Fruit fly (Drosophila melanogaster) whole organism, prepupa: Measurements from ENCODE around the gene sud1.

Source experiments
- Blimp-1 ChIP-seq: fragments of 200-800 bp; sonication (Bioruptor generic); optimal IDR thresholded peaks from 3 replicates; lab custom pipeline; 2017; ENCODE audit warnings: missing biosample characterization, missing genetic modification characterization, mild to moderate bottlenecking, moderate library complexity, missing genetic modification reagents
- CG10631 ChIP-seq: fragments of 200-800 bp; sonication (Bioruptor generic); optimal IDR thresholded peaks from 2 replicates; lab custom pipeline; 2016; ENCODE audit warnings: missing biosample characterization, missing genetic modification characterization
- CG11294 ChIP-seq: fragments of 200-800 bp; sonication (Bioruptor generic); IDR thresholded peaks from 2 replicates; pipeline ENCODE4 v1.3.6; 2022; ENCODE audit warnings: missing biosample characterization, missing genetic modification characterization
- CG15336 ChIP-seq: fragments of 200-800 bp; sonication (Bioruptor generic); IDR thresholded peaks from 2 replicates; pipeline ENCODE4 v1.3.6; 2022; ENCODE audit warnings: missing biosample characterization, missing genetic modification characterization
- CG7368 ChIP-seq: fragments of 200-800 bp; sonication (Bioruptor generic); optimal IDR thresholded peaks from 3 replicates; lab custom pipeline; 2016; ENCODE audit warnings: missing biosample characterization, missing genetic modification characterization
- CG8119 ChIP-seq: fragments of 200-800 bp; sonication (Bioruptor generic); IDR thresholded peaks from 3 replicates; pipeline ENCODE4 v1.3.6; 2022; ENCODE audit warnings: missing biosample characterization, missing genetic modification characterization
- CG8319 ChIP-seq: fragments of 200-800 bp; sonication (Bioruptor generic); optimal IDR thresholded peaks from 3 replicates; lab custom pipeline; 2016; ENCODE audit warnings: missing biosample characterization, missing genetic modification characterization
- Eip75B ChIP-seq: fragments of 200-800 bp; sonication (Bioruptor generic); optimal IDR thresholded peaks from 3 replicates; lab custom pipeline; 2016; ENCODE audit warnings: missing biosample characterization, missing genetic modification characterization
- Hr39 ChIP-seq: fragments of 200-800 bp; sonication (Bioruptor generic); optimal IDR thresholded peaks from 2 replicates; lab custom pipeline; 2016; ENCODE audit warnings: missing biosample characterization, missing genetic modification characterization
- Sox14 ChIP-seq: fragments of 200-800 bp; sonication (Bioruptor generic); optimal IDR thresholded peaks from 3 replicates; lab custom pipeline; 2016; ENCODE audit warnings: missing biosample characterization, missing genetic modification characterization
- dac ChIP-seq: fragments of 200-800 bp; sonication (Bioruptor generic); optimal IDR thresholded peaks from 2 replicates; lab custom pipeline; 2017; ENCODE audit warnings: missing biosample characterization, mild to moderate bottlenecking, missing genetic modification characterization
- fkh ChIP-seq: fragments of 200-800 bp; sonication (Bioruptor generic); optimal IDR thresholded peaks from 3 replicates; lab custom pipeline; 2017; ENCODE audit warnings: missing biosample characterization, mild to moderate bottlenecking, missing genetic modification characterization, moderate library complexity
- net ChIP-seq: fragments of 200-800 bp; sonication (Bioruptor generic); optimal IDR thresholded peaks from 3 replicates; lab custom pipeline; 2016; ENCODE audit warnings: missing biosample characterization, missing genetic modification characterization

DNA sequence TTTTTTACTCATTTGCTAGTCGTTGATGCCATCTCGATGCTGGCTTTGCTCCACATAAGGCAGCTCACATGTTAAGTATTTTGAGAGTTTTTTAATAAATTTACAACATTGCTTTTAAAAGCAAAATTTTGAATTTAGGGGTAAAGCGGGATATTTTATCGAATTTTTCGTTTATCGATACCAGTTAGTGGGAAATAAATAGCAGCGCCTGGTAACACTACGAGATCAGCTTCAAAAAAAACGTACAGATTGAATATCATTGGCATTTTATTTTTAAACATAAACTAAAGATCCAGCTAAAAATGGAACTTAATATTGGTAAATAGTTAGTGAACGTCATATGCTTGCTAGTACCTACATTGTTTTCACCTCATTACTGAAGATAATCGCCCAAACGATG, 4.6 kb upstream of the sud1 start, which contains the start of gene Mink:
- TF ChIP-seq CG8119 (GFP tag; lab: Robert Waterston, UW): no peak
- TF ChIP-seq CG7368 (GFP tag; lab: Kevin White, UChicago): no peak
- no peak for TF ChIP-seq Eip75B
- TF ChIP-seq net (GFP tag; lab: Kevin White, UChicago): no peak
- TF ChIP-seq CG8319 (GFP tag; lab: Kevin White, UChicago): no peak
- no peak for TF ChIP-seq CG10631 (GFP tag; lab: Kevin White, UChicago)
- TF ChIP-seq CG11294: no peak
- TF ChIP-seq CG15336 (GFP tag; lab: Robert Waterston, UW): no peak
- no peak for TF ChIP-seq fkh
- TF ChIP-seq Hr39: no peak
- TF ChIP-seq Blimp-1 (GFP tag; lab: Kevin White, UChicago): no peak
- no peak for TF ChIP-seq dac (GFP tag; lab: Kevin White, UChicago)
- TF ChIP-seq Sox14 (GFP tag; lab: Kevin White, UChicago): no peak
